Worm (Caenorhabditis elegans): ENCODE measurements around the gene cept-2.

cept-2 gene

ce11 chrV:14331477-14331876, 16.1 kb upstream of the cept-2 start, which contains the start of gene F47B8.8:
Gene F47B8.8 (plus strand): TSS chrV:14331733.
- TF ChIP-seq Y48G9A.11 (GFP tag; IDR thresholded peaks at IDR 0.05), result no peak
- TF ChIP-seq D1046.2 (GFP tag; IDR thresholded peaks at IDR 0.05), result no peak
- TF ChIP-seq tra-1 (GFP tag; IDR thresholded peaks at IDR 0.05), result no peak
- peak in 1 of 2 experiments; percentile 13 for TF ChIP-seq mdl-1 (tag; optimal IDR thresholded peaks at IDR 0.05)

DNA sequence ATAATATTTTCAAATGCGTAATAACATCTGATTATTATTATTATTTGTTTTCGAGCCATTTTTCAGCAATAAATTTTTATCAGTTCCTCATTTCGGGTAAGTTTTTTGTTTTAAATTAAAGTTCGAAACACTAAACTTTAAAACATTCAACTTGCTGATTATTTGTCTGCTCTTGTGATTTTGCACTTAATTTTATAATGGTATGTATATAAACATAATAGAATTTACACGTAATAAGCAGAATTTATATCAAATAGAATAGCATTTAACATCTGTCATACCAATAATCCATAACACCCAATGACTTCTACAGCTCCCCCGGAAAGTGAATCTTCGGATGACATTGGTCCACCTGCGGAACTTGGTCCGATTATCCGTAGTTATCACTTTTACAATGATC, 14.4 kb upstream of the cept-2 start, which contains the start of gene srm-4:
TSS of gene srm-4 (plus strand) at position 301 of the 400 bp plus-strand sequence.
- TF ChIP-seq dpl-1 (GFP tag; optimal IDR thresholded peaks at IDR 0.05), result no peak
- TF ChIP-seq aly-2 (tag; optimal IDR thresholded peaks at IDR 0.05), result no peak
- no peak for TF ChIP-seq aha-1 (tag)
- no peak for TF ChIP-seq T20F7.1 (GFP tag; optimal IDR thresholded peaks at IDR 0.05)
- TF ChIP-seq tra-1 (GFP tag; IDR thresholded peaks at IDR 0.05), result no peak
- TF ChIP-seq lin-13 (GFP tag; optimal IDR thresholded peaks at IDR 0.05), result no peak
- TF ChIP-seq set-16 (GFP tag; IDR thresholded peaks at IDR 0.05), result no peak
- no peak for TF ChIP-seq daf-12 (tag; optimal IDR thresholded peaks at IDR 0.05)
- TF ChIP-seq mep-1 (tag; optimal IDR thresholded peaks at IDR 0.05), result no peak
- TF ChIP-seq nhr-11 (tag; optimal IDR thresholded peaks at IDR 0.05), result no peak
- no peak for TF ChIP-seq cey-2 (tag; optimal IDR thresholded peaks at IDR 0.05; ENCODE audit: borderline replicate concordance, insufficient read depth)

- no peak for TF ChIP-seq zfp-3 (GFP tag; conservative IDR thresholded peaks at IDR 0.05)
- TF ChIP-seq F49E8.2 (tag; optimal IDR thresholded peaks at IDR 0.05; ENCODE audit: borderline replicate concordance), result no peak
- TF ChIP-seq lin-39 (tag; optimal IDR thresholded peaks at IDR 0.05), result no peak
- no peak for TF ChIP-seq lir-3 (tag; optimal IDR thresholded peaks at IDR 0.05)
- TF ChIP-seq egl-27 (tag; optimal IDR thresholded peaks at IDR 0.05), result no peak
- TF ChIP-seq php-3 (GFP tag; IDR thresholded peaks at IDR 0.05), result no peak
- TF ChIP-seq pha-4 (GFP tag; IDR thresholded peaks at IDR 0.05), result no peak
- TF ChIP-seq pha-4 (tag; optimal IDR thresholded peaks at IDR 0.05), result no peak
- TF ChIP-seq nhr-11 (tag; optimal IDR thresholded peaks at IDR 0.05), result no peak
- TF ChIP-seq F26F4.8 (GFP tag; conservative IDR thresholded peaks at IDR 0.05), result no peak
- no peak for TF ChIP-seq daf-12 (tag; optimal IDR thresholded peaks at IDR 0.05)
Measured at ce11 chrV:14334901-14335300, 12.7 kb upstream of the cept-2 start, which contains the start of gene srm-5. Gene srm-5 (plus strand): TSS chrV:14335201.

DNA sequence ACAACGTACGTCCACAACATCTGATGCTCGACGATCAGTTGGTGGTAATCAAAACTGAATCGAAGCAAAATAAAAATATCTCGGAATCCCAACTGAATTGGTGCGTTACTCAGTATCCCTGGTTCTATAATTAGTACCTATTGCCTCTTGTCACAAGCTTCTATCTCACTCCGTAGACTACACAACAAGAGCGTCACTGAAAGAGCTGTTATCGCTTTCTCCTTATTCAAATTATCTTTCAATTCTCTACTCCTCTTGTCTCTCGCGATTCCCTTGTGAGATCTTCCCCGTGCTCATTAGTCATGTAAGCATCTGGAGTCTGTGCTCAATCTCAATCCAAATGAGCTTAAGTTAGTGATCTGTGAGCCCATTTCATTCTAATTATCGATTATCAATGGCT, 10.9 kb upstream of the cept-2 start, which contains the start of gene srm-6:
TSS of gene srm-6 (plus strand) at position 301 of the 400 bp plus-strand sequence.
- TF ChIP-seq egl-43 (GFP tag; IDR thresholded peaks at IDR 0.05) (no peak), daf-16 (GFP tag; optimal IDR thresholded peaks at IDR 0.05) (no peak), daf-16 (tag; optimal IDR thresholded peaks at IDR 0.05) (no peak)

DNA sequence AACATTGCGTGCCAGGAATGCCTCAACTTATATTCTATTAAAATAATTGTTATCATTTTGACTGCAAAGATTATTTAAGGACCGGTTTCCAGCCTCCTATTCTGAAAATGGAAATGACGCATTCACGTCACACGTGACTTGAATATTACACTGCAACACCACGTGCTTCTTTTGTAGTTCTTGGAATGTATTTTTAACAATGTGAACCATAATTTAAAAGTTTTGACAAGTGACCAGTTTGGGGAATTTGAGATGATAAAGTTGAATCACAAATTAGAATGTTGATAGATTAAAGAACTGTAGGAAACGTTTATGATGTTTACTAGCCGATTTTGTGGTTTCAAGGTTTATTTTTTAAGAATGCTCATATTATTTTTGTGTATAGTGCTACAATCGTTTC, 5.9 kb upstream of the cept-2 start, which contains the start of gene F47B8.10:
TSS of gene F47B8.10 (plus strand) at position 301 of the 400 bp plus-strand sequence.
- no peak for TF ChIP-seq egl-43 (GFP tag; IDR thresholded peaks at IDR 0.05)
- TF ChIP-seq unc-62 (GFP tag; optimal IDR thresholded peaks at IDR 0.05 in 1 of 2), result peak in 1 of 2 experiments; percentile 79
- TF ChIP-seq unc-62 (tag; optimal IDR thresholded peaks at IDR 0.05), result no peak

- TF ChIP-seq F37D6.2 (tag; optimal IDR thresholded peaks at IDR 0.05) (no peak), mes-2 (tag; optimal IDR thresholded peaks at IDR 0.05; ENCODE audit: poor library complexity, severe bottlenecking) (peak; percentile 9), F49E8.2 (tag; optimal IDR thresholded peaks at IDR 0.05; ENCODE audit: borderline replicate concordance) (no peak), skn-1 (tag; optimal IDR thresholded peaks at IDR 0.05) (no peak), zag-1 (tag; optimal IDR thresholded peaks at IDR 0.05) (no peak), arid-1 (GFP tag; conservative IDR thresholded peaks at IDR 0.05) (no peak), nhr-28 (tag; optimal IDR thresholded peaks at IDR 0.05) (peak; percentile 24), set-16 (GFP tag; IDR thresholded peaks at IDR 0.05) (no peak), ama-1 (optimal IDR thresholded peaks at IDR 0.05) (no peak), php-3 (GFP tag; IDR thresholded peaks at IDR 0.05) (no peak), lin-13 (GFP tag; optimal IDR thresholded peaks at IDR 0.05) (peak; percentile 26), F26F4.8 (GFP tag; conservative IDR thresholded peaks at IDR 0.05) (no peak), daf-16 (GFP tag; optimal IDR thresholded peaks at IDR 0.05) (no peak), daf-16 (tag; optimal IDR thresholded peaks at IDR 0.05) (peak; percentile 40), daf-12 (tag; optimal IDR thresholded peaks at IDR 0.05) (no peak), Y48G9A.11 (GFP tag; IDR thresholded peaks at IDR 0.05) (no peak), dve-1 (tag; optimal IDR thresholded peaks at IDR 0.05; ENCODE audit: insufficient read depth) (peak; percentile 6), lin-38 (GFP tag; IDR thresholded peaks at IDR 0.05) (no peak; the same call in 1 of the 2 replicates), zip-11 (GFP tag; IDR thresholded peaks at IDR 0.05) (no peak), D1046.2 (GFP tag; IDR thresholded peaks at IDR 0.05) (no peak)
Measured at ce11 chrV:14350498-14350897, 2.9 kb downstream of the cept-2 start.
